Fruit fly (Drosophila melanogaster): ENCODE results near the gene Pbp95.
A peak's percentile ranks its signal among the peaks of the same experiment; 100 is the strongest.

Gene Pbp95

dm6 chr3R:7969702-7970175 lies 43.9 kb upstream of the Pbp95 start:
- TF ChIP-seq Hr96 (GFP tag; optimal IDR thresholded peaks at IDR 0.05), result no peak
- peak; percentile 4 for TF ChIP-seq tj (GFP tag; optimal IDR thresholded peaks at IDR 0.05)

dm6 chr3R:7970640-7971039 lies 43.0 kb upstream of the Pbp95 start:
- TF ChIP-seq cic (GFP tag; optimal IDR thresholded peaks at IDR 0.05) (no peak), bab1 (GFP tag; optimal IDR thresholded peaks at IDR 0.05) (no peak), toe (GFP tag; optimal IDR thresholded peaks at IDR 0.05) (no peak), pad (GFP tag; optimal IDR thresholded peaks at IDR 0.05) (no peak), CG11617 (GFP tag; optimal IDR thresholded peaks at IDR 0.05) (no peak)

dm6 chr3R:7972179-7972578 lies 41.4 kb upstream of the Pbp95 start:
- TF ChIP-seq bab1 (GFP tag; optimal IDR thresholded peaks at IDR 0.05) (no peak), CG7045 (GFP tag; optimal IDR thresholded peaks at IDR 0.05) (no peak), toe (GFP tag; optimal IDR thresholded peaks at IDR 0.05) (no peak), CG7101 (tag; optimal IDR thresholded peaks at IDR 0.05) (no peak), CG1620 (GFP tag; optimal IDR thresholded peaks at IDR 0.05) (no peak), kay (GFP tag; ENCODE audit: borderline replicate concordance) (no peak), Mnt (GFP tag; optimal IDR thresholded peaks at IDR 0.05) (no peak), Clk (GFP tag; optimal IDR thresholded peaks at IDR 0.05) (no peak), CG11617 (GFP tag; optimal IDR thresholded peaks at IDR 0.05) (no peak), cic (GFP tag; optimal IDR thresholded peaks at IDR 0.05) (no peak), Crg-1 (GFP tag; optimal IDR thresholded peaks at IDR 0.05) (no peak), CG5204 (GFP tag; optimal IDR thresholded peaks at IDR 0.05) (no peak), CG14711 (tag; optimal IDR thresholded peaks at IDR 0.05) (no peak), tj (GFP tag; optimal IDR thresholded peaks at IDR 0.05) (no peak), ovo (GFP tag; optimal IDR thresholded peaks at IDR 0.05) (no peak), CG33017 (tag; optimal IDR thresholded peaks at IDR 0.05) (no peak), Hr96 (GFP tag; optimal IDR thresholded peaks at IDR 0.05) (no peak), pad (GFP tag; optimal IDR thresholded peaks at IDR 0.05) (no peak)

- TF ChIP-seq Mnt (GFP tag; optimal IDR thresholded peaks at IDR 0.05) (no peak), kay (GFP tag; ENCODE audit: borderline replicate concordance) (no peak)
Observed at dm6 chr3R:7973049-7973448, 40.5 kb upstream of the Pbp95 start.

dm6 chr3R:7977011-7977925 lies 36.3 kb upstream of the Pbp95 start:
- TF ChIP-seq CG1620 (GFP tag; optimal IDR thresholded peaks at IDR 0.05) (peak; percentile 52), kay (GFP tag; ENCODE audit: borderline replicate concordance) (peak; percentile 84), tj (GFP tag; optimal IDR thresholded peaks at IDR 0.05) (no peak), ovo (GFP tag; optimal IDR thresholded peaks at IDR 0.05) (no peak), CG33017 (tag; optimal IDR thresholded peaks at IDR 0.05) (peak; percentile 55), Crg-1 (GFP tag; optimal IDR thresholded peaks at IDR 0.05) (peak; percentile 1), bab1 (GFP tag; optimal IDR thresholded peaks at IDR 0.05) (peak; percentile 48), CG14711 (tag; optimal IDR thresholded peaks at IDR 0.05) (no peak), toe (GFP tag; optimal IDR thresholded peaks at IDR 0.05) (no peak), Hr96 (GFP tag; optimal IDR thresholded peaks at IDR 0.05) (no peak), CG7101 (tag; optimal IDR thresholded peaks at IDR 0.05) (peak; percentile 35), CG11617 (GFP tag; optimal IDR thresholded peaks at IDR 0.05) (peak; percentile 21), CG7045 (GFP tag; optimal IDR thresholded peaks at IDR 0.05) (peak; percentile 2), Mnt (GFP tag; optimal IDR thresholded peaks at IDR 0.05) (peak; percentile 62), pad (GFP tag; optimal IDR thresholded peaks at IDR 0.05) (peak; percentile 6), cnc (optimal IDR thresholded peaks at IDR 0.05) (no peak), CG5204 (GFP tag; optimal IDR thresholded peaks at IDR 0.05) (no peak), cic (GFP tag; optimal IDR thresholded peaks at IDR 0.05) (peak; percentile 68), CG12768 (GFP tag; optimal IDR thresholded peaks at IDR 0.05) (no peak), Clk (GFP tag; optimal IDR thresholded peaks at IDR 0.05) (no peak)

dm6 chr3R:7978379-7979009 lies 35.1 kb upstream of the Pbp95 start, which contains the start of the genes CD98hc and Os-C:
Gene CD98hc, minus strand, starts transcription at chr3R:7978428.
Gene Os-C, plus strand, starts transcription at chr3R:7978959.
- TF ChIP-seq CG1620 (GFP tag; optimal IDR thresholded peaks at IDR 0.05) (no peak), tj (GFP tag; optimal IDR thresholded peaks at IDR 0.05) (peak; percentile 95)

dm6 chr3R:7980222-7980621 lies 33.4 kb upstream of the Pbp95 start, which contains the start of gene Sfp84E:
Gene Sfp84E, minus strand, starts transcription at chr3R:7980322.
- TF ChIP-seq toe (GFP tag; optimal IDR thresholded peaks at IDR 0.05), result no peak
- TF ChIP-seq CG14711 (tag; optimal IDR thresholded peaks at IDR 0.05), result no peak
- no peak for TF ChIP-seq Hr96 (GFP tag; optimal IDR thresholded peaks at IDR 0.05)
- no peak for TF ChIP-seq CG33017 (tag; optimal IDR thresholded peaks at IDR 0.05)
- TF ChIP-seq Crg-1 (GFP tag; optimal IDR thresholded peaks at IDR 0.05), result no peak

Data from whole organism, adult.